Worm (Caenorhabditis elegans) whole organism, L3 larva: Measurements from ENCODE around the gene srx-134.

ENCODE experiments used
- ZK546.5 ChIP-seq: sonication (generic microtip); optimal IDR thresholded peaks from 2 replicates; lab custom pipeline; 2017; ENCODE audit warnings: missing biosample characterization, missing genetic modification characterization
- aly-2 ChIP-seq: fragments of 150-350 bp; optimal IDR thresholded peaks from 2 replicates; lab custom pipeline; 2014; ENCODE audit warnings: missing biosample characterization, missing genetic modification characterization
- ama-1 ChIP-seq: fragments of 150-350 bp; optimal IDR thresholded peaks from 2 replicates; lab custom pipeline; 2018
- ceh-82 ChIP-seq: fragments of 150-350 bp; optimal IDR thresholded peaks from 2 replicates; lab custom pipeline; 2014; ENCODE audit warnings: missing biosample characterization, missing genetic modification characterization
- daf-12 ChIP-seq: fragments of 150-350 bp; optimal IDR thresholded peaks from 2 replicates; lab custom pipeline; 2014; ENCODE audit warnings: missing biosample characterization, missing genetic modification reagents, missing genetic modification characterization
- egl-27 ChIP-seq: sonication (generic microtip); optimal IDR thresholded peaks from 4 replicates; lab custom pipeline; 2017; ENCODE audit warnings: missing biosample characterization, missing genetic modification reagents, missing genetic modification characterization
- egl-5 ChIP-seq: fragments of 150-350 bp; optimal IDR thresholded peaks from 2 replicates; lab custom pipeline; 2017; ENCODE audit warnings: missing biosample characterization, missing genetic modification reagents, missing genetic modification characterization, inconsistent platforms
- elt-1 ChIP-seq: fragments of 150-350 bp; optimal IDR thresholded peaks from 2 replicates; lab custom pipeline; 2014; ENCODE audit warnings: missing biosample characterization, missing genetic modification characterization
- elt-2 ChIP-seq: sonication (generic microtip); optimal IDR thresholded peaks from 2 replicates; lab custom pipeline; 2016; ENCODE audit warnings: missing genetic modification reagents, mild to moderate bottlenecking, missing genetic modification characterization, missing compliant biosample characterization
- elt-3 ChIP-seq, 3 experiments: fragments of 150-350 bp in 1 of 3; sonication (generic microtip) in 2 of 3; optimal IDR thresholded peaks; 2 replicates in 2 of 3; 4 replicates in 1 of 3; lab custom pipeline; 2014 to 2017; ENCODE audit warnings: missing biosample characterization in 3 of 3, missing genetic modification characterization in 3 of 3
- fkh-10 ChIP-seq: sonication (generic microtip); optimal IDR thresholded peaks from 2 replicates; lab custom pipeline; 2017; ENCODE audit warnings: missing biosample characterization, missing genetic modification reagents, missing genetic modification characterization
- fkh-2 ChIP-seq: fragments of 150-350 bp; optimal IDR thresholded peaks from 2 replicates; lab custom pipeline; 2014; ENCODE audit warnings: missing biosample characterization, missing genetic modification reagents, missing genetic modification characterization
- fos-1 ChIP-seq: fragments of 150-350 bp; optimal IDR thresholded peaks from 2 replicates; lab custom pipeline; 2014; ENCODE audit warnings: missing biosample characterization, missing genetic modification characterization
- hmg-11 ChIP-seq: sonication (generic microtip); optimal IDR thresholded peaks from 2 replicates; lab custom pipeline; 2016; ENCODE audit warnings: missing genetic modification characterization, missing compliant biosample characterization
- lin-39 ChIP-seq: fragments of 150-350 bp; optimal IDR thresholded peaks from 2 replicates; lab custom pipeline; 2018; ENCODE audit warnings: missing biosample characterization, missing genetic modification reagents, missing genetic modification characterization
- mml-1 ChIP-seq: fragments of 150-350 bp; sonication (generic microtip); optimal IDR thresholded peaks from 3 replicates; lab custom pipeline; 2014; ENCODE audit warnings: missing biosample characterization, missing genetic modification characterization
- nhr-12 ChIP-seq: fragments of 150-350 bp; optimal IDR thresholded peaks from 2 replicates; lab custom pipeline; 2014; ENCODE audit warnings: missing biosample characterization, missing genetic modification characterization
- nhr-23 ChIP-seq: fragments of 150-350 bp; optimal IDR thresholded peaks from 2 replicates; lab custom pipeline; 2014; ENCODE audit warnings: missing biosample characterization, missing genetic modification reagents, missing genetic modification characterization
- nhr-237 ChIP-seq: fragments of 150-350 bp; optimal IDR thresholded peaks from 2 replicates; lab custom pipeline; 2014; ENCODE audit warnings: missing biosample characterization, missing genetic modification characterization
- nhr-25 ChIP-seq: sonication (generic microtip); optimal IDR thresholded peaks from 2 replicates; lab custom pipeline; 2017; ENCODE audit warnings: missing biosample characterization, missing genetic modification characterization
- nhr-28 ChIP-seq: fragments of 150-350 bp; optimal IDR thresholded peaks from 2 replicates; lab custom pipeline; 2014; ENCODE audit warnings: missing biosample characterization, missing genetic modification characterization
- nhr-43 ChIP-seq: sonication (generic microtip); optimal IDR thresholded peaks from 2 replicates; lab custom pipeline; 2016; ENCODE audit warnings: mild to moderate bottlenecking, missing genetic modification characterization, missing compliant biosample characterization; ENCODE audit not compliant: poor library complexity, severe bottlenecking
- nhr-67 ChIP-seq: fragments of 150-350 bp; optimal IDR thresholded peaks from 2 replicates; lab custom pipeline; 2014; ENCODE audit warnings: missing biosample characterization, missing genetic modification characterization
- nhr-77 ChIP-seq: fragments of 150-350 bp; optimal IDR thresholded peaks from 2 replicates; lab custom pipeline; 2014; ENCODE audit warnings: missing biosample characterization, missing genetic modification characterization
- pha-4 ChIP-seq: fragments of 150-350 bp; optimal IDR thresholded peaks from 2 replicates; lab custom pipeline; 2014; ENCODE audit warnings: missing biosample characterization, missing genetic modification reagents, missing genetic modification characterization
- pqm-1 ChIP-seq: fragments of 150-350 bp; optimal IDR thresholded peaks from 2 replicates; lab custom pipeline; 2017; ENCODE audit warnings: missing biosample characterization, missing genetic modification characterization, inconsistent platforms
- sea-2 ChIP-seq: fragments of 150-350 bp; sonication (generic microtip); optimal IDR thresholded peaks from 4 replicates; lab custom pipeline; 2014; ENCODE audit warnings: missing biosample characterization, missing genetic modification reagents, missing genetic modification characterization
- skn-1 ChIP-seq: fragments of 150-350 bp; optimal IDR thresholded peaks from 2 replicates; lab custom pipeline; 2014; ENCODE audit warnings: missing biosample characterization, missing genetic modification characterization
- snpc-4 ChIP-seq: fragments of 150-350 bp; optimal IDR thresholded peaks from 2 replicates; lab custom pipeline; 2014; ENCODE audit warnings: missing biosample characterization, missing genetic modification characterization
- tbx-2 ChIP-seq: sonication (generic microtip); optimal IDR thresholded peaks from 2 replicates; lab custom pipeline; 2016; ENCODE audit warnings: mild to moderate bottlenecking, missing genetic modification characterization, missing compliant biosample characterization
- ztf-4 ChIP-seq: fragments of 150-350 bp; optimal IDR thresholded peaks from 2 replicates; lab custom pipeline; 2014; ENCODE audit warnings: missing biosample characterization, missing genetic modification characterization

srx-134 gene

ce11 chrV:13856376-13856775, at the start of gene srx-134:
srx-134 (minus strand) TSS chrV:13856476.
- no peak for TF ChIP-seq snpc-4 (tag; lab: Kevin White, UChicago)
- TF ChIP-seq pha-4 (tag; lab: Kevin White, UChicago), result no peak
- TF ChIP-seq sea-2 (GFP tag; lab: Kevin White, UChicago), result no peak
- TF ChIP-seq fkh-2 (tag; lab: Kevin White, UChicago), result no peak
- TF ChIP-seq nhr-12 (tag; lab: Kevin White, UChicago), result no peak
- no peak for TF ChIP-seq fos-1 (tag; lab: Kevin White, UChicago)
- TF ChIP-seq nhr-43 (tag; lab: Kevin White, UChicago), result no peak
- TF ChIP-seq ceh-82 (tag; lab: Kevin White, UChicago), result no peak
- no peak for TF ChIP-seq ZK546.5 (tag; lab: Kevin White, UChicago)
- no peak for TF ChIP-seq elt-2 (tag; lab: Kevin White, UChicago)
- TF ChIP-seq aly-2 (tag; lab: Kevin White, UChicago), result no peak
- TF ChIP-seq lin-39 (tag; lab: Kevin White, UChicago), result no peak
- TF ChIP-seq nhr-23, result no peak
- no peak for TF ChIP-seq nhr-67
- no peak for TF ChIP-seq ztf-4 (tag; lab: Kevin White, UChicago)
- TF ChIP-seq, all 47 proteins: peak for 0

ce11 chrV:13904446-13904845, 48.2 kb upstream of the srx-134 start, which contains the start of gene stdh-3:
stdh-3 (plus strand) TSS chrV:13904611.
- TF ChIP-seq egl-27 (no peak), ceh-82 (tag; lab: Kevin White, UChicago) (no peak), egl-5 (tag; lab: Kevin White, UChicago) (no peak), nhr-77 (tag; lab: Kevin White, UChicago) (no peak), mml-1 (no peak), fkh-10 (GFP tag; lab: Kevin White, UChicago) (no peak), elt-1 (tag; lab: Kevin White, UChicago) (no peak)

- TF ChIP-seq pqm-1, result no peak
- no peak for TF ChIP-seq skn-1 (tag; lab: Kevin White, UChicago)
- no peak for TF ChIP-seq elt-3 (tag; optimal IDR thresholded peaks at IDR 0.05; lab: Kevin White, UChicago)
- TF ChIP-seq nhr-28 (tag; lab: Kevin White, UChicago), result no peak
- TF ChIP-seq sea-2 (GFP tag; lab: Kevin White, UChicago), result no peak
- TF ChIP-seq tbx-2 (tag; lab: Kevin White, UChicago), result no peak
- no peak for TF ChIP-seq nhr-237
- no peak for TF ChIP-seq ztf-4 (tag; lab: Kevin White, UChicago)
- TF ChIP-seq nhr-12 (tag; lab: Kevin White, UChicago), result no peak
- TF ChIP-seq ama-1 (lab: Kevin White, UChicago), result no peak
- TF ChIP-seq nhr-23, result no peak
- TF ChIP-seq elt-1 (tag; lab: Kevin White, UChicago), result no peak
- TF ChIP-seq daf-12 (tag; lab: Kevin White, UChicago), result no peak
- no peak for TF ChIP-seq lin-39 (tag; lab: Kevin White, UChicago)
- TF ChIP-seq nhr-25 (tag; lab: Kevin White, UChicago), result no peak
- no peak for TF ChIP-seq hmg-11 (tag; lab: Kevin White, UChicago)
- TF ChIP-seq ZK546.5 (tag; lab: Kevin White, UChicago), result no peak
Measured at ce11 chrV:13902495-13902894, 46.2 kb upstream of the srx-134 start, which contains the start of gene C06B3.1. C06B3.1 (plus strand) TSS chrV:13902795.

ce11 chrV:13899213-13899612, 42.9 kb upstream of the srx-134 start, which contains the start of gene oac-3:
oac-3 (plus strand) TSS chrV:13899513.
- TF ChIP-seq tbx-2 (tag; lab: Kevin White, UChicago), result no peak
- no peak for TF ChIP-seq sea-2 (GFP tag; lab: Kevin White, UChicago)
- no peak for TF ChIP-seq ztf-4 (tag; lab: Kevin White, UChicago)
- TF ChIP-seq hmg-11 (tag; lab: Kevin White, UChicago), result no peak
- no peak for TF ChIP-seq egl-5 (tag; lab: Kevin White, UChicago)

DNA sequence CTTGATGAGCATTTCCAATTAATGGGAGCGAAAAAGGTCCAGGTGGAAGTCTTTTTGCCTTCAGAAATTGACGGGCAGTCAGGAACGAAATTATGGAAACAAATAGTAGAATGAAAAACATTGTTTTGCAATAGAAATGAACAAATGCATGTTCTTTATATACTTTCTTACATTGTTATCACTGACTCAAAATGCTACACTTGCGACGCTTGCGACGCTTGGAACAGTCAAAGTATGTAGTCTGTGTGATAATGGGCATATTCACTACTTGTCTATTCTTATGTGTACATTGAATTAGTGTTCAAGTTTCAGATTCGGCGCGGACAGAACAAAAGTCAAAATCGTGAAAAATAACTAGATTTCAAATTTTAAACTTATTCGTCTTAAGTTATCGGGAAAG, 42.1 kb upstream of the srx-134 start, which contains the start of gene cyp-35C1:
Gene cyp-35C1 (minus strand): TSS at position 132 of the 400 bp plus-strand sequence.
- TF ChIP-seq pqm-1, result peak; percentile 51
- no peak for TF ChIP-seq ceh-82 (tag; lab: Kevin White, UChicago)
- peak; percentile 59 for TF ChIP-seq elt-2 (tag; lab: Kevin White, UChicago)

DNA sequence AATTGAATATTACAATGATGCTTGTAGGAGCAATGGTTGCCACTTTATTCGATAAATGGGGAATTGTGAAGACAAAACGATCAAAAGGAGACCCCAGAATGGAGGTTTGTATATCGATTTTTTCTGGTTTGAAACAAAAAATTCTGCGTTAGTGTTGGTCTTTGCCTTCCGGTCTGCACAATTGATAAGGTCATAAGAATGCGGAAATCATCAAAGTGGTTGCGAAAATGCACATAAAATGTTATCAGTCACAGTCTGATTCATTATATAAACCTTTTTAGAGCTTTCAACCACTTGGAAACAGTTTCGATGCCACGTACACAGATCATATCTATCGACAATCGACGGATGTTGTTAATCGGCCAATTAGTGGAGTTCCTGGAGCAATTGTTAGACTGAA, 37.3 kb upstream of the srx-134 start:
- TF ChIP-seq pha-4 (tag; lab: Kevin White, UChicago), result no peak
- TF ChIP-seq elt-2 (tag; lab: Kevin White, UChicago), result peak; percentile 93
- peak; percentile 92 for TF ChIP-seq pqm-1
